Worm (Caenorhabditis elegans): Measurements from ENCODE around the gene ocr-2.
A peak's percentile ranks its signal among the peaks of the same experiment; 100 is the strongest.

ocr-2 gene

DNA sequence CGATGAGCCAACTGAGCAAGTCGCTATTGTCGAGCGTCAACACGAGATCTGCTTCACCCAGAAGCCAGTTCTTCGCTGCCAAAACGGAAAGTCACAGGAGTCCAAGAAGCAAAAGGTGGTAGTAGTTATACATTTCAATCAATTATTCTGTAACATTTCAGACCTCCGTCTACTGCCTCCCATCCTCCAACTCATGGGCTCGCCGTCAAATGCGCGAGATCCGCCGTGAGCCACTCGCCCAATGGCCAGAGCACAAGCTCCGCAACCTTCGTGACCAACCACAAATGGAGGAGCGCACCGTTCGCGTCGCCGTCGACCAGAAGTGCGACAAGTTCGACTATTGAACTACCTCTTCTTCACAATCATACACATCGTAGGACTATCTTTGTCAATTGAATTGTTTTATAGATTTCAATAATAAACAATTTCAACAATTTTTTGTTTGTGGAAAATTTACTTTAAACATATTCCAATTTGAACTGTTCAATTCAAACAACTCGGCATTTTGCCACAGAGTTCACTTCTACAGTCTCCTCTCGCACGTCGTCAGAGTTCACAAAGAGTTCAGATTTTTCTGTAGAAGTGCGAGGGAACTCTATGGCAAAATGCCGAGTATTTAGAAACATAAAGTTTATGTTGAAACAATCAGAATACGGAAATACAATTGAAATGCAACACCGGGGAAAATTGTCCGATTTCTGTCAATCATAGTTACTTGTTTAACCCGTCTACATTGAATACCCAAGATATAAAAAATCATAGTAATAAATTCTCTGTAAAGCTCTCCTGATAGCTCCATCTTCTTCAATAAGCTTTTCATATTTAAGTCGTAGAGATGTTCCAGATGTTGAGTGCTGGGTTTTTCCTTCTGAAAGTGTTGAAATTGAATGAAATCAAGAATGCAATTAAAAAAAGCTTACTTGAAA lies 46.4 kb upstream of the ocr-2 start (continued):
- TF ChIP-seq Y95B8A.8 (GFP tag; IDR thresholded peaks at IDR 0.05): 0 out of 2 replicates have a peak, but pooled peaks have one; percentile 30
- no peak for TF ChIP-seq athp-1 (tag; optimal IDR thresholded peaks at IDR 0.05)
- peak; percentile 67 for TF ChIP-seq B0336.3 (GFP tag; IDR thresholded peaks at IDR 0.05)
- no peak for TF ChIP-seq madf-8 (GFP tag; conservative IDR thresholded peaks at IDR 0.05)
- TF ChIP-seq D2030.7 (GFP tag; IDR thresholded peaks at IDR 0.05): no peak
- no peak; the same call in 1 of the 2 replicates for TF ChIP-seq hmg-1.2 (GFP tag; IDR thresholded peaks at IDR 0.05)
- peak; percentile 76 for TF ChIP-seq madf-10 (tag; optimal IDR thresholded peaks at IDR 0.05)
- TF ChIP-seq sea-2 (GFP tag; IDR thresholded peaks at IDR 0.05): no peak
- peak; percentile 34 for TF ChIP-seq lin-54 (GFP tag; optimal IDR thresholded peaks at IDR 0.05)
- TF ChIP-seq snpc-4 (GFP tag; optimal IDR thresholded peaks at IDR 0.05): no peak
- peak in 1 of 4 experiments; percentile 7 for TF ChIP-seq snpc-4 (tag; optimal IDR thresholded peaks at IDR 0.05)
- TF ChIP-seq F33H1.4 (GFP tag; IDR thresholded peaks at IDR 0.05): peak; percentile 8; the same call in 1 of the 2 replicates
- TF ChIP-seq pbrm-1 (GFP tag; IDR thresholded peaks at IDR 0.05): peak; percentile 23; the same call in 1 of the 2 replicates
- TF ChIP-seq ets-4 (GFP tag; optimal IDR thresholded peaks at IDR 0.05): no peak
- no peak for TF ChIP-seq B0035.1 (tag; optimal IDR thresholded peaks at IDR 0.05)
- no peak for TF ChIP-seq lsl-1 (GFP tag; optimal IDR thresholded peaks at IDR 0.05)
- TF ChIP-seq ztf-6 (GFP tag; IDR thresholded peaks at IDR 0.05): no peak
- TF ChIP-seq ZK185.1 (tag; optimal IDR thresholded peaks at IDR 0.05; ENCODE audit: poor library complexity, severe bottlenecking): peak; percentile 46
- peak; percentile 90 for TF ChIP-seq repo-1 (tag; optimal IDR thresholded peaks at IDR 0.05)
- no peak for TF ChIP-seq egl-18 (GFP tag; IDR thresholded peaks at IDR 0.05)
- TF ChIP-seq K11D2.4 (GFP tag; IDR thresholded peaks at IDR 0.05): 0 out of 2 replicates have a peak, but pooled peaks have one; percentile 8
- TF ChIP-seq madf-3 (GFP tag; IDR thresholded peaks at IDR 0.05): peak; percentile 72; the same call in 1 of the 2 replicates
- no peak for TF ChIP-seq Y53F4B.3 (GFP tag; IDR thresholded peaks at IDR 0.05)
- TF ChIP-seq T07F8.4 (tag; optimal IDR thresholded peaks at IDR 0.05): no peak
- no peak for TF ChIP-seq mxl-1 (tag; optimal IDR thresholded peaks at IDR 0.05)
- peak; percentile 28 for TF ChIP-seq ztf-22 (GFP tag; optimal IDR thresholded peaks at IDR 0.05)
- TF ChIP-seq nhr-90 (tag; optimal IDR thresholded peaks at IDR 0.05): peak; percentile 78
- TF ChIP-seq egl-44 (GFP tag; IDR thresholded peaks at IDR 0.05): no peak
- TF ChIP-seq attf-5 (GFP tag; optimal IDR thresholded peaks at IDR 0.05): peak; percentile 15
- peak; percentile 36 for TF ChIP-seq tlf-1 (GFP tag; optimal IDR thresholded peaks at IDR 0.05)
- TF ChIP-seq tbp1 (GFP tag; optimal IDR thresholded peaks at IDR 0.05): peak; percentile 32
- no peak for TF ChIP-seq hlh-26 (GFP tag; conservative IDR thresholded peaks at IDR 0.05)
- peak; percentile 76 for TF ChIP-seq nhr-80 (tag; optimal IDR thresholded peaks at IDR 0.05)
- no peak for TF ChIP-seq hsf-1 (GFP tag; IDR thresholded peaks at IDR 0.05)
- TF ChIP-seq ekl-4 (GFP tag; IDR thresholded peaks at IDR 0.05): 0 out of 2 replicates have a peak, but pooled peaks have one; percentile 38
- no peak for TF ChIP-seq lin-35 (GFP tag; optimal IDR thresholded peaks at IDR 0.05)
- TF ChIP-seq lin-40 (tag; optimal IDR thresholded peaks at IDR 0.05): no peak
- no peak for TF ChIP-seq snpc-1.1 (tag; optimal IDR thresholded peaks at IDR 0.05; ENCODE audit: insufficient read depth)
- peak; percentile 21; the same call in 1 of the 2 replicates for TF ChIP-seq cebp-1 (GFP tag; IDR thresholded peaks at IDR 0.05)
- peak; percentile 67 for TF ChIP-seq cebp-1 (tag; optimal IDR thresholded peaks at IDR 0.05)
- no peak for TF ChIP-seq F39B2.1 (GFP tag; IDR thresholded peaks at IDR 0.05)
- no peak for TF ChIP-seq tbx-9 (tag; optimal IDR thresholded peaks at IDR 0.05; ENCODE audit: borderline replicate concordance)
- no peak for TF ChIP-seq ceh-100 (GFP tag; IDR thresholded peaks at IDR 0.05)
- TF ChIP-seq efl-1 (GFP tag; optimal IDR thresholded peaks at IDR 0.05): no peak
- TF ChIP-seq akir-1 (GFP tag; optimal IDR thresholded peaks at IDR 0.05): no peak
- 0 out of 2 replicates have a peak, but pooled peaks have one; percentile 73 for TF ChIP-seq ceh-58 (GFP tag; IDR thresholded peaks at IDR 0.05)

Data from whole organism, young adult.